Worm (Caenorhabditis elegans) whole organism, L1 larva: ENCODE measurements around the gene tag-120.
A peak's percentile ranks its signal among the peaks of the same experiment; 100 is the strongest.

ENCODE experiments used
- C16A3.4 ChIP-seq: fragments of 150-350 bp; optimal IDR thresholded peaks from 2 replicates; lab custom pipeline; 2014; ENCODE audit warnings: missing biosample characterization, missing genetic modification characterization
- Y116A8C.19 ChIP-seq: sonication (generic microtip); optimal IDR thresholded peaks from 2 replicates; lab custom pipeline; 2016; ENCODE audit warnings: missing compliant biosample characterization, missing genetic modification characterization, borderline replicate concordance
- alr-1 ChIP-seq: fragments of 200-800 bp; sonication (Bioruptor generic); optimal IDR thresholded peaks from 2 replicates; lab custom pipeline; 2018; ENCODE audit warnings: borderline replicate concordance, mild to moderate bottlenecking, missing genetic modification characterization, missing compliant biosample characterization
- ama-1 ChIP-seq: fragments of 150-350 bp; optimal IDR thresholded peaks from 2 replicates; lab custom pipeline; 2014
- blmp-1 ChIP-seq: fragments of 150-350 bp; optimal IDR thresholded peaks from 2 replicates; lab custom pipeline; 2014; ENCODE audit warnings: missing biosample characterization, missing genetic modification characterization
- ces-1 ChIP-seq: fragments of 150-350 bp; optimal IDR thresholded peaks from 2 replicates; lab custom pipeline; 2014; ENCODE audit warnings: missing biosample characterization, missing genetic modification reagents, missing genetic modification characterization
- efl-1 ChIP-seq, 4 experiments: fragments of 150-350 bp; optimal IDR thresholded peaks in 3 of 4; peaks in 1 of 4; 1 replicate in 1 of 4; 2 replicates in 3 of 4; lab custom pipeline; 2014; ENCODE audit warnings: missing biosample characterization in 2 of 4, missing genetic modification characterization in 2 of 4, missing genetic modification reagents in 2 of 4
- egl-13 ChIP-seq: sonication (generic microtip); optimal IDR thresholded peaks from 2 replicates; lab custom pipeline; 2016; ENCODE audit warnings: missing genotype, missing genetic modification reagents, missing genetic modification characterization, missing compliant biosample characterization
- egl-27 ChIP-seq, 2 experiments: fragments of 150-350 bp in 1 of 2; sonication (generic microtip); optimal IDR thresholded peaks; 3 replicates each; lab custom pipeline; 2017 to 2018; ENCODE audit warnings: missing biosample characterization in 2 of 2, missing genetic modification characterization in 2 of 2, missing genetic modification reagents in 2 of 2
- elt-3 ChIP-seq, 6 experiments: fragments of 150-350 bp in 1 of 6; sonication (generic microtip); optimal IDR thresholded peaks; 2 replicates each; lab custom pipeline; 2017 to 2018; ENCODE audit warnings: missing biosample characterization in 6 of 6, missing genetic modification characterization in 6 of 6, inconsistent platforms in 1 of 6
- ets-5 ChIP-seq: fragments of 200-800 bp; sonication (Bioruptor generic); IDR thresholded peaks from 2 replicates; pipeline ENCODE4 v1.3.6; 2022; ENCODE audit warnings: missing genetic modification characterization, missing compliant biosample characterization
- fkh-8 ChIP-seq: sonication (generic microtip); optimal IDR thresholded peaks from 2 replicates; lab custom pipeline; 2016; ENCODE audit warnings: mild to moderate bottlenecking, missing genetic modification characterization, missing compliant biosample characterization
- fos-1 ChIP-seq: fragments of 150-350 bp; optimal IDR thresholded peaks from 2 replicates; lab custom pipeline; 2014; ENCODE audit warnings: missing biosample characterization, missing genetic modification characterization
- irx-1 ChIP-seq: sonication (generic microtip); optimal IDR thresholded peaks from 2 replicates; lab custom pipeline; 2016; ENCODE audit warnings: missing genetic modification characterization, missing compliant biosample characterization
- isw-1 ChIP-seq: fragments of 200-800 bp; sonication (Bioruptor generic); IDR thresholded peaks from 2 replicates; pipeline ENCODE4 v1.3.6; 2022; ENCODE audit warnings: missing genetic modification characterization, missing compliant biosample characterization
- lin-14 ChIP-seq: fragments of 200-800 bp; sonication (Bioruptor generic); optimal IDR thresholded peaks from 2 replicates; lab custom pipeline; 2018; ENCODE audit warnings: mild to moderate bottlenecking, missing genetic modification characterization, moderate library complexity, missing compliant biosample characterization
- lin-15B ChIP-seq: fragments of 150-350 bp; sonication (generic microtip); optimal IDR thresholded peaks from 3 replicates; lab custom pipeline; 2014; ENCODE audit warnings: missing biosample characterization, missing genetic modification characterization
- lin-39 ChIP-seq: fragments of 150-350 bp; optimal IDR thresholded peaks from 2 replicates; lab custom pipeline; 2014; ENCODE audit warnings: missing biosample characterization, missing genetic modification reagents, missing genetic modification characterization
- lir-3 ChIP-seq: sonication (generic microtip); optimal IDR thresholded peaks from 2 replicates; lab custom pipeline; 2016; ENCODE audit warnings: mild to moderate bottlenecking, missing genetic modification characterization, moderate library complexity, missing compliant biosample characterization; ENCODE audit not compliant: poor library complexity
- lsy-2 ChIP-seq, 2 experiments: fragments of 150-350 bp; optimal IDR thresholded peaks; 2 replicates each; lab custom pipeline; 2014; ENCODE audit warnings: missing biosample characterization in 2 of 2, missing genetic modification characterization in 2 of 2
- mab-9 ChIP-seq: fragments of 200-800 bp; sonication (Bioruptor generic); IDR thresholded peaks from 2 replicates; pipeline ENCODE4 v1.3.6; 2022; ENCODE audit warnings: missing genetic modification reagents, missing genetic modification characterization, missing compliant biosample characterization
- mep-1 ChIP-seq: fragments of 150-350 bp; optimal IDR thresholded peaks from 2 replicates; lab custom pipeline; 2014; ENCODE audit warnings: missing biosample characterization, missing genetic modification characterization
- nhr-12 ChIP-seq: sonication (generic microtip); optimal IDR thresholded peaks from 2 replicates; lab custom pipeline; 2017; ENCODE audit warnings: missing biosample characterization, missing genetic modification characterization
- nhr-19 ChIP-seq: fragments of 200-800 bp; sonication (Bioruptor generic); conservative IDR thresholded peaks from 2 replicates; pipeline ENCODE4 v1.3.6; 2022; ENCODE audit warnings: missing genetic modification characterization, missing compliant biosample characterization
- nhr-20 ChIP-seq: sonication (generic microtip); optimal IDR thresholded peaks from 2 replicates; lab custom pipeline; 2016; ENCODE audit warnings: mild to moderate bottlenecking, missing genetic modification characterization, missing compliant biosample characterization
- nhr-77 ChIP-seq: fragments of 150-350 bp; optimal IDR thresholded peaks from 2 replicates; lab custom pipeline; 2014; ENCODE audit warnings: missing biosample characterization, missing genetic modification characterization
- nhr-85 ChIP-seq: sonication (generic microtip); peaks from one replicate; lab custom pipeline; 2016; ENCODE audit warnings: missing genetic modification characterization, inconsistent platforms, missing compliant biosample characterization
- pag-3 ChIP-seq: sonication (generic microtip); optimal IDR thresholded peaks from 2 replicates; lab custom pipeline; 2017; ENCODE audit warnings: missing genetic modification characterization, mild to moderate bottlenecking, missing compliant biosample characterization, antibody characterized with exemption, borderline replicate concordance; ENCODE audit not compliant: insufficient read depth
- pax-3 ChIP-seq: fragments of 200-800 bp; sonication (Bioruptor generic); optimal IDR thresholded peaks from 2 replicates; lab custom pipeline; 2018; ENCODE audit warnings: mild to moderate bottlenecking, missing genetic modification characterization, moderate library complexity, missing compliant biosample characterization
- pqm-1 ChIP-seq: sonication (generic microtip); optimal IDR thresholded peaks from 3 replicates; lab custom pipeline; 2017; ENCODE audit warnings: missing biosample characterization, missing genetic modification characterization
- rnt-1 ChIP-seq: sonication (generic microtip); optimal IDR thresholded peaks from 2 replicates; lab custom pipeline; 2016; ENCODE audit warnings: mild to moderate bottlenecking, missing genetic modification characterization, moderate library complexity, missing compliant biosample characterization
- skn-1 ChIP-seq: fragments of 150-350 bp; optimal IDR thresholded peaks from 2 replicates; lab custom pipeline; 2014; ENCODE audit warnings: missing biosample characterization, missing genetic modification characterization
- snpc-4 ChIP-seq: fragments of 150-350 bp; optimal IDR thresholded peaks from 2 replicates; lab custom pipeline; 2014; ENCODE audit warnings: missing biosample characterization, missing genetic modification characterization
- sptf-1 ChIP-seq: fragments of 150-350 bp; optimal IDR thresholded peaks from 2 replicates; lab custom pipeline; 2014; ENCODE audit warnings: missing biosample characterization, missing genetic modification characterization
- swsn-7 ChIP-seq: sonication (generic microtip); optimal IDR thresholded peaks from 2 replicates; lab custom pipeline; 2016; ENCODE audit warnings: missing genetic modification characterization, missing compliant biosample characterization
- unc-130 ChIP-seq: fragments of 150-350 bp; optimal IDR thresholded peaks from 2 replicates; lab custom pipeline; 2017; ENCODE audit warnings: missing biosample characterization, missing genetic modification characterization, inconsistent platforms
- unc-30 ChIP-seq: sonication (generic microtip); optimal IDR thresholded peaks from 2 replicates; lab custom pipeline; 2017; ENCODE audit warnings: missing biosample characterization, missing genetic modification characterization
- unc-98 ChIP-seq: fragments of 200-800 bp; sonication (Bioruptor generic); IDR thresholded peaks from 2 replicates; pipeline ENCODE4 v1.3.6; 2022; ENCODE audit warnings: missing genetic modification characterization, missing compliant biosample characterization
- xbp-1 ChIP-seq: sonication (generic microtip); optimal IDR thresholded peaks from 2 replicates; lab custom pipeline; 2016; ENCODE audit warnings: missing genetic modification characterization, missing compliant biosample characterization
- zag-1 ChIP-seq: fragments of 150-350 bp; optimal IDR thresholded peaks from 2 replicates; lab custom pipeline; 2014; ENCODE audit warnings: missing biosample characterization, missing genetic modification characterization
- zip-4 ChIP-seq: fragments of 200-800 bp; sonication (Bioruptor generic); optimal IDR thresholded peaks from 2 replicates; lab custom pipeline; 2018; ENCODE audit warnings: mild to moderate bottlenecking, missing genetic modification characterization, moderate library complexity, missing compliant biosample characterization
- ztf-4 ChIP-seq: fragments of 150-350 bp; optimal IDR thresholded peaks from 2 replicates; lab custom pipeline; 2014; ENCODE audit warnings: missing biosample characterization, missing genetic modification characterization

tag-120 gene

DNA sequence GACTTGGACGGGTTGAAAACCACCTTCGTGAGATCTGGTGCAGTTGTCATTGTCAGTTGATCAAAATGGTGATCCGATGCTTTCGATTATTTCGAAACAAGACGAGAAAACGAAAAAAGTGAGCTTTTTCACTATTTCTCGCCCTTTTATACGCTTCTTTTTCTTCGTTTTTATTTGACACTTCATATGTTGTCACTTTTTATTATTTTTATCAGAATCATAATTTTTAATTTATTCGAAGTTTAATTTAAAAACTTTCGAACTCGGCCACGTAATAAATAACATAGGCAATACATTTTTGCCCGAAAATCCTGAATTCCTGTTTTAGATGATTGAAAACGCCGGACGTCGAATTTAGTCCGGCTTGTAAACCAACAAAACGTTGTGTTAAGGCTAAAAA is 44.8 kb upstream of the tag-120 start, which contains the start of gene F58E6.5:
Gene F58E6.5 (minus strand): TSS at position 101 of the 400 bp plus-strand sequence.
- TF ChIP-seq ama-1 (lab: Kevin White, UChicago) (no peak), xbp-1 (tag; lab: Kevin White, UChicago) (no peak), lin-14 (GFP tag; lab: Kevin White, UChicago) (no peak), ces-1 (GFP tag; lab: Kevin White, UChicago) (no peak), zip-4 (GFP tag; lab: Kevin White, UChicago) (no peak), swsn-7 (tag; lab: Kevin White, UChicago) (no peak), snpc-4 (tag; lab: Kevin White, UChicago) (no peak), ets-5 (GFP tag; lab: Robert Waterston, UW) (no peak), nhr-85 (tag; lab: Kevin White, UChicago) (no peak), egl-27 (tag; optimal IDR thresholded peaks at IDR 0.05; lab: Kevin White, UChicago) (no peak), fkh-8 (no peak), lin-39 (tag; lab: Kevin White, UChicago) (no peak), irx-1 (tag; lab: Kevin White, UChicago) (no peak), pqm-1 (tag; lab: Kevin White, UChicago) (no peak), lsy-2 (tag; optimal IDR thresholded peaks at IDR 0.05; lab: Kevin White, UChicago) (no peak), pax-3 (tag; lab: Kevin White, UChicago) (no peak)

DNA sequence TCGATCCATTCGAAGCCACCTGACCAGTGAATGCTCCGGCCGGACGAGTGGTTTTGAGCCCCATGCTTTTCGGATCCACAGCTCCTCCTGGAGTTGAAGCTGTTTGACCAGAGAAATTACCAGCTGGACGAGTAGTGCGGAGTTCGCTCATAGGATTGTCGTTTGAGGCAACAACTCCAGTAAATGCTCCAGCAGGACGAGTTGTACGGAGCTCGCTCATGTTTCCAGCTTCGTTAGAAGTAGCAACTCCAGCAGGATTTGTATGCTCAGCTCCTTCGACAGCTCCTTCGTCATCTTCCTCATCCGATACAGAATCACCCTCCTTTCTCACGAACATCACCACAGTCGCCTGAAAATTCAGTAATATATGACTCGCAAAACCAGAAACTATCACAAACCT is 43.9 kb upstream of the tag-120 start:
- TF ChIP-seq efl-1 (optimal IDR thresholded peaks at IDR 0.05; lab: Kevin White, UChicago) (no peak), efl-1 (GFP tag; optimal IDR thresholded peaks at IDR 0.05 in 1 of 2; lab: Kevin White, UChicago) (peak in 1 of 2 experiments; percentile 84), mab-9 (no peak)

DNA sequence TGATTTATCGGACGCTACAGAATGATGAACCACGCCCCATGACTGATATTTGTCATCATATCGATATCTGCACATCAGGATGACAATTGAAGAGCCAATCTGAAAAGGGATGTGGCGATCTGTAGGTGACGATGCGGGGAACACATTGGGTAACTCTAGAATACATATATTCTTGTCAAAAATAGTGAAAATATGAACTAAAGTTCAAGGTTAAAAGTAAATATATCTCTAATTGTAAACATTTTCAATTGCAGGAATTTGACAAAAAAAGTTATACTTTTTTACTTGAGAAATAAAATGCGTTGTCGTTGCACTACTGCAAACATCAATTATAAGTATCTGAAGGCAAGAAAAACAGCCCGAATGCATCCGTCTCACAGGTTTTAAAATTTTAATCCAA is 43.3 kb upstream of the tag-120 start, which contains the start of gene F58E6.6:
Gene F58E6.6 (minus strand): TSS at position 101 of the 400 bp plus-strand sequence.
- TF ChIP-seq skn-1 (tag; lab: Kevin White, UChicago) (no peak), fos-1 (no peak), irx-1 (tag; lab: Kevin White, UChicago) (no peak), rnt-1 (no peak), unc-130 (tag; lab: Kevin White, UChicago) (no peak), unc-30 (tag; lab: Kevin White, UChicago) (no peak), nhr-12 (tag; lab: Kevin White, UChicago) (no peak), ztf-4 (no peak), fkh-8 (no peak), lin-14 (GFP tag; lab: Kevin White, UChicago) (no peak), nhr-85 (tag; lab: Kevin White, UChicago) (no peak), alr-1 (tag; lab: Kevin White, UChicago) (no peak), lin-15B (tag; lab: Kevin White, UChicago) (no peak), unc-98 (GFP tag; lab: Robert Waterston, UW) (no peak), egl-13 (tag; lab: Kevin White, UChicago) (no peak), Y116A8C.19 (no peak), C16A3.4 (tag; lab: Kevin White, UChicago) (no peak), elt-3 (tag; optimal IDR thresholded peaks at IDR 0.05; lab: Kevin White, UChicago) (no peak), blmp-1 (tag; lab: Kevin White, UChicago) (no peak), nhr-19 (GFP tag; lab: Robert Waterston, UW) (no peak)
- TF ChIP-seq, all 84 proteins: peak for 0

DNA sequence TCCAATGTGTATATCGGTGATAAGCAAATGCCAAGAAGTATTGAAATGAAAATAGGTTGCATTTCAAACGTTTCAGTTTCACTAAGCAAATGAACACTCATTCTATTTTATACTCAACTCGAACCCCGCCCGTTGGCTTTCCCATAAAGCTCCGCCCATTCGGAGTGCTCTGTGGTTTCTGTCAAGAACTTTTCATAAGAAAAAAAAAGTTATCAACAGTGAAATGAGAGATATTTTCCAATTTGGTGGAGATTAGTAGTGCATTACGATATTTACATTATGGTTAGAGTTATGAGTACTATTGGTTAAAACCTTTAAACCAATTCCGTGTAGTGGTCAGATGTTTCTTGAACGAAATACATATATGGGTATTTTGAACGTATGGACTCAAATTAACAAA is 40.7 kb upstream of the tag-120 start, which contains the start of gene F58E6.4:
Gene F58E6.4 (minus strand): TSS at position 101 of the 400 bp plus-strand sequence.
- TF ChIP-seq ztf-4 (no peak), lir-3 (tag; lab: Kevin White, UChicago) (no peak), alr-1 (tag; lab: Kevin White, UChicago) (no peak), egl-13 (tag; lab: Kevin White, UChicago) (no peak), nhr-12 (tag; lab: Kevin White, UChicago) (no peak), pag-3 (tag; lab: Kevin White, UChicago) (no peak), snpc-4 (tag; lab: Kevin White, UChicago) (no peak), sptf-1 (tag; lab: Kevin White, UChicago) (no peak), zag-1 (tag; lab: Kevin White, UChicago) (no peak), isw-1 (GFP tag; lab: Robert Waterston, UW) (no peak), mep-1 (no peak), nhr-20 (tag; lab: Kevin White, UChicago) (no peak), nhr-77 (tag; lab: Kevin White, UChicago) (no peak), unc-30 (tag; lab: Kevin White, UChicago) (no peak)
